Worm (Caenorhabditis elegans) whole organism, L2 larva: Measurements from ENCODE around the gene elt-1.

Experiments
- F13H6.1 ChIP-seq: sonication (generic microtip); optimal IDR thresholded peaks from 2 replicates; lab custom pipeline; 2016; ENCODE audit warnings: missing genetic modification characterization, missing compliant biosample characterization
- aly-2 ChIP-seq: fragments of 150-350 bp; optimal IDR thresholded peaks from 2 replicates; lab custom pipeline; 2014; ENCODE audit warnings: missing biosample characterization, missing genetic modification characterization
- blmp-1 ChIP-seq: sonication (generic microtip); optimal IDR thresholded peaks from 2 replicates; lab custom pipeline; 2017; ENCODE audit warnings: missing genetic modification characterization, mild to moderate bottlenecking, missing compliant biosample characterization, antibody characterized with exemption, moderate library complexity; ENCODE audit not compliant: insufficient read depth
- lin-13 ChIP-seq: fragments of 150-350 bp; optimal IDR thresholded peaks from 2 replicates; lab custom pipeline; 2014; ENCODE audit warnings: missing biosample characterization, missing genetic modification reagents, missing genetic modification characterization
- lin-39 ChIP-seq: fragments of 150-350 bp; optimal IDR thresholded peaks from 2 replicates; lab custom pipeline; 2014; ENCODE audit warnings: missing biosample characterization, missing genetic modification reagents, missing genetic modification characterization
- lsy-2 ChIP-seq, 2 experiments: fragments of 150-350 bp in 1 of 2; sonication (generic microtip) in 1 of 2; optimal IDR thresholded peaks; 2 replicates each; lab custom pipeline; 2014 to 2017; ENCODE audit warnings: missing biosample characterization in 2 of 2, missing genetic modification characterization in 2 of 2
- nhr-12 ChIP-seq: fragments of 150-350 bp; optimal IDR thresholded peaks from 2 replicates; lab custom pipeline; 2014; ENCODE audit warnings: missing biosample characterization, missing genetic modification characterization
- nhr-25 ChIP-seq: fragments of 150-350 bp; sonication (generic microtip); optimal IDR thresholded peaks from 3 replicates; lab custom pipeline; 2014; ENCODE audit warnings: missing biosample characterization, missing genetic modification characterization
- unc-39 ChIP-seq: fragments of 150-350 bp; optimal IDR thresholded peaks from 2 replicates; lab custom pipeline; 2014; ENCODE audit warnings: missing biosample characterization, missing genetic modification characterization
- unc-62 ChIP-seq: fragments of 150-350 bp; optimal IDR thresholded peaks from 2 replicates; lab custom pipeline; 2014; ENCODE audit warnings: missing biosample characterization, missing genetic modification reagents, missing genetic modification characterization
- ztf-11 ChIP-seq: sonication (generic microtip); optimal IDR thresholded peaks from 2 replicates; lab custom pipeline; 2017; ENCODE audit warnings: missing biosample characterization, missing genetic modification characterization

- TF ChIP-seq ztf-11 (no peak), unc-62 (GFP tag; lab: Kevin White, UChicago) (no peak), unc-39 (tag; lab: Kevin White, UChicago) (no peak), lin-39 (tag; lab: Kevin White, UChicago) (no peak), nhr-25 (tag; lab: Kevin White, UChicago) (no peak), blmp-1 (tag; lab: Kevin White, UChicago) (no peak), lin-13 (GFP tag; lab: Kevin White, UChicago) (no peak), aly-2 (tag; lab: Kevin White, UChicago) (no peak), nhr-12 (no peak), F13H6.1 (tag; lab: Kevin White, UChicago) (no peak), lsy-2 (tag; optimal IDR thresholded peaks at IDR 0.05; lab: Kevin White, UChicago) (no peak)
These were observed 16.8 kb downstream of the elt-1 start for ce11 chrIV:9631579-9631978.
